Fruit fly (Drosophila melanogaster) whole organism, pupa: ENCODE results near the gene CG7872.

ENCODE experiments used
- CG10348 ChIP-seq: fragments of 200-800 bp; sonication (Bioruptor generic); IDR thresholded peaks from 2 replicates; pipeline ENCODE4 v1.3.6; 2022; ENCODE audit warnings: missing biosample characterization, missing genetic modification characterization
- CG13204 ChIP-seq: fragments of 200-800 bp; sonication (Bioruptor generic); optimal IDR thresholded peaks from 2 replicates; lab custom pipeline; 2018; ENCODE audit warnings: missing biosample characterization, mild to moderate bottlenecking, missing genetic modification characterization, moderate library complexity
- CG14655 ChIP-seq: fragments of 200-800 bp; sonication (Bioruptor generic); optimal IDR thresholded peaks from 3 replicates; lab custom pipeline; 2017; ENCODE audit warnings: mild to moderate bottlenecking, missing biosample characterization, missing genetic modification reagents, missing genetic modification characterization
- CG15710 ChIP-seq: fragments of 200-800 bp; sonication (Bioruptor generic); optimal IDR thresholded peaks from 2 replicates; lab custom pipeline; 2018; ENCODE audit warnings: missing biosample characterization, mild to moderate bottlenecking, missing genetic modification characterization, moderate library complexity
- CG17806 ChIP-seq: fragments of 200-800 bp; sonication (Bioruptor generic); optimal IDR thresholded peaks from 2 replicates; lab custom pipeline; 2018; ENCODE audit warnings: missing biosample characterization, mild to moderate bottlenecking, missing genetic modification characterization, moderate library complexity
- CG32121 ChIP-seq: fragments of 200-800 bp; sonication (Bioruptor generic); IDR thresholded peaks from 2 replicates; pipeline ENCODE4 v1.3.6; 2022; ENCODE audit warnings: missing biosample characterization, missing genetic modification characterization
- CG34367 ChIP-seq: fragments of 200-800 bp; sonication (Bioruptor generic); optimal IDR thresholded peaks from 2 replicates; lab custom pipeline; 2018; ENCODE audit warnings: missing biosample characterization, mild to moderate bottlenecking, missing genetic modification characterization
- CG4496 ChIP-seq: fragments of 200-800 bp; sonication (Bioruptor generic); IDR thresholded peaks from 3 replicates; pipeline ENCODE4 v1.3.6; 2022; ENCODE audit warnings: missing biosample characterization, missing genetic modification characterization
- CG8159 ChIP-seq: fragments of 200-800 bp; sonication (Bioruptor generic); optimal IDR thresholded peaks from 3 replicates; lab custom pipeline; 2018; ENCODE audit warnings: missing biosample characterization, mild to moderate bottlenecking, missing genetic modification characterization, moderate library complexity
- CG8301 ChIP-seq: fragments of 200-800 bp; sonication (Bioruptor generic); optimal IDR thresholded peaks from 2 replicates; lab custom pipeline; 2018; ENCODE audit warnings: missing biosample characterization, mild to moderate bottlenecking, missing genetic modification characterization
- CG9948 ChIP-seq: fragments of 200-800 bp; sonication (Bioruptor generic); optimal IDR thresholded peaks from 2 replicates; lab custom pipeline; 2018; ENCODE audit warnings: missing biosample characterization, mild to moderate bottlenecking, missing genetic modification characterization, moderate library complexity
- D1 ChIP-seq: fragments of 200-800 bp; sonication (Bioruptor generic); optimal IDR thresholded peaks from 2 replicates; lab custom pipeline; 2018; ENCODE audit warnings: missing biosample characterization, mild to moderate bottlenecking, missing genetic modification characterization, moderate library complexity
- EcR ChIP-seq: fragments of 200-800 bp; sonication (Bioruptor generic); optimal IDR thresholded peaks from 3 replicates; lab custom pipeline; 2019; ENCODE audit warnings: missing biosample characterization, missing genetic modification characterization, mild to moderate bottlenecking, moderate library complexity, missing genetic modification reagents
- Ets98B ChIP-seq: fragments of 200-800 bp; sonication (Bioruptor generic); IDR thresholded peaks from 2 replicates; pipeline ENCODE4 v1.3.6; 2022; ENCODE audit warnings: missing biosample characterization, missing genetic modification characterization
- Pif1A ChIP-seq: fragments of 200-800 bp; sonication (Bioruptor generic); optimal IDR thresholded peaks from 3 replicates; lab custom pipeline; 2016; ENCODE audit warnings: missing biosample characterization, missing genetic modification characterization
- Pif1B ChIP-seq: fragments of 200-800 bp; sonication (Bioruptor generic); optimal IDR thresholded peaks from 3 replicates; lab custom pipeline; 2016; ENCODE audit warnings: missing biosample characterization, missing genetic modification characterization
- Snoo ChIP-seq: fragments of 200-800 bp; sonication (Bioruptor generic); optimal IDR thresholded peaks from 3 replicates; lab custom pipeline; 2017; ENCODE audit warnings: missing biosample characterization, mild to moderate bottlenecking, missing genetic modification characterization, inconsistent platforms
- fd96Ca ChIP-seq: fragments of 200-800 bp; sonication (Bioruptor generic); IDR thresholded peaks from 3 replicates; pipeline ENCODE4 v1.3.6; 2022; ENCODE audit warnings: missing biosample characterization, missing genetic modification characterization
- gl ChIP-seq: fragments of 200-800 bp; sonication (Bioruptor generic); optimal IDR thresholded peaks from 2 replicates; lab custom pipeline; 2018; ENCODE audit warnings: missing biosample characterization, mild to moderate bottlenecking, missing genetic modification characterization
- rn ChIP-seq: fragments of 200-800 bp; sonication (Bioruptor generic); IDR thresholded peaks from 2 replicates; pipeline ENCODE4 v1.3.6; 2022; ENCODE audit warnings: missing biosample characterization, missing genetic modification characterization

Gene CG7872

dm6 chrX:15601285-15601684 lies 23.3 kb downstream of the CG7872 start:
- TF ChIP-seq CG13204 (GFP tag; lab: Kevin White, UChicago) (no peak), CG34367 (tag; lab: Kevin White, UChicago) (no peak), Ets98B (GFP tag; lab: Robert Waterston, UW) (0 out of 2 replicates have a peak, but pooled peaks have one; percentile 14), CG17806 (tag; lab: Kevin White, UChicago) (peak; percentile 24), CG9948 (tag; lab: Kevin White, UChicago) (peak; percentile 1), CG8301 (tag; lab: Kevin White, UChicago) (peak; percentile 22), Snoo (tag; lab: Kevin White, UChicago) (no peak), CG4496 (GFP tag; lab: Robert Waterston, UW) (peak; percentile 54; the same call in 1 of the 3 replicates), CG32121 (peak; percentile 48; the same call in 1 of the 2 replicates), CG14655 (peak; percentile 32), Pif1A (GFP tag; lab: Kevin White, UChicago) (no peak), fd96Ca (GFP tag; lab: Robert Waterston, UW) (0 out of 3 replicates have a peak, but pooled peaks have one; percentile 20), CG8159 (no peak)

dm6 chrX:15602438-15602837 lies 24.4 kb downstream of the CG7872 start:
- no peak for TF ChIP-seq CG15710 (tag; lab: Kevin White, UChicago)
- no peak for TF ChIP-seq Pif1B (GFP tag; lab: Kevin White, UChicago)
- TF ChIP-seq Snoo (tag; lab: Kevin White, UChicago) = no peak
- no peak for TF ChIP-seq gl (tag; lab: Kevin White, UChicago)
- TF ChIP-seq Ets98B (GFP tag; lab: Robert Waterston, UW) = no peak
- no peak for TF ChIP-seq EcR (GFP tag; lab: Kevin White, UChicago)
- TF ChIP-seq CG10348 (GFP tag; lab: Robert Waterston, UW) = no peak
- TF ChIP-seq CG14655 = no peak
- no peak for TF ChIP-seq Pif1A (GFP tag; lab: Kevin White, UChicago)
- no peak for TF ChIP-seq CG32121
- no peak for TF ChIP-seq CG34367 (tag; lab: Kevin White, UChicago)
- TF ChIP-seq, all 21 proteins: peak for 0

- TF ChIP-seq EcR (GFP tag; lab: Kevin White, UChicago) (peak; percentile 77), CG15710 (tag; lab: Kevin White, UChicago) (peak; percentile 17), CG9948 (tag; lab: Kevin White, UChicago) (no peak), CG34367 (tag; lab: Kevin White, UChicago) (no peak), fd96Ca (GFP tag; lab: Robert Waterston, UW) (no peak), Snoo (tag; lab: Kevin White, UChicago) (peak; percentile 4), gl (tag; lab: Kevin White, UChicago) (no peak), CG13204 (GFP tag; lab: Kevin White, UChicago) (peak; percentile 70)
- TF ChIP-seq, all 21 proteins: peak for 4
Observed at dm6 chrX:15608751-15609345, 30.8 kb downstream of the CG7872 start.

- TF ChIP-seq rn (GFP tag; lab: Robert Waterston, UW) = no peak
- no peak for TF ChIP-seq CG8301 (tag; lab: Kevin White, UChicago)
- no peak for TF ChIP-seq fd96Ca (GFP tag; lab: Robert Waterston, UW)
- no peak for TF ChIP-seq EcR (GFP tag; lab: Kevin White, UChicago)
- TF ChIP-seq Pif1B (GFP tag; lab: Kevin White, UChicago) = no peak
- TF ChIP-seq Pif1A (GFP tag; lab: Kevin White, UChicago) = no peak
- TF ChIP-seq CG10348 (GFP tag; lab: Robert Waterston, UW) = no peak
- no peak for TF ChIP-seq CG17806 (tag; lab: Kevin White, UChicago)
- no peak for TF ChIP-seq CG4496 (GFP tag; lab: Robert Waterston, UW)
- no peak for TF ChIP-seq CG34367 (tag; lab: Kevin White, UChicago)
- TF ChIP-seq, all 21 proteins: peak for 0
Observed at dm6 chrX:15609351-15609750, 31.3 kb downstream of the CG7872 start.

- TF ChIP-seq Snoo (tag; lab: Kevin White, UChicago) (no peak), D1 (tag; lab: Kevin White, UChicago) (no peak), Pif1B (GFP tag; lab: Kevin White, UChicago) (no peak), CG4496 (GFP tag; lab: Robert Waterston, UW) (no peak), Ets98B (GFP tag; lab: Robert Waterston, UW) (no peak), EcR (GFP tag; lab: Kevin White, UChicago) (no peak), CG17806 (tag; lab: Kevin White, UChicago) (no peak), fd96Ca (GFP tag; lab: Robert Waterston, UW) (no peak), rn (GFP tag; lab: Robert Waterston, UW) (no peak), CG14655 (no peak), CG13204 (GFP tag; lab: Kevin White, UChicago) (no peak), CG9948 (tag; lab: Kevin White, UChicago) (no peak), CG32121 (no peak), CG15710 (tag; lab: Kevin White, UChicago) (no peak), CG10348 (GFP tag; lab: Robert Waterston, UW) (no peak), CG34367 (tag; lab: Kevin White, UChicago) (no peak), gl (tag; lab: Kevin White, UChicago) (no peak), CG8159 (no peak)
Observed at dm6 chrX:15610173-15610572, 32.2 kb downstream of the CG7872 start.

- peak; percentile 35; the same call in 1 of the 3 replicates for TF ChIP-seq CG4496 (GFP tag; lab: Robert Waterston, UW)
- peak; percentile 61 for TF ChIP-seq CG14655
- no peak for TF ChIP-seq CG34367 (tag; lab: Kevin White, UChicago)
- TF ChIP-seq CG9948 (tag; lab: Kevin White, UChicago) = peak; percentile 27
- no peak for TF ChIP-seq Pif1B (GFP tag; lab: Kevin White, UChicago)
- peak; percentile 35 for TF ChIP-seq CG8301 (tag; lab: Kevin White, UChicago)
- peak; percentile 14 for TF ChIP-seq CG8159
- peak; percentile 12 for TF ChIP-seq CG15710 (tag; lab: Kevin White, UChicago)
- TF ChIP-seq CG17806 (tag; lab: Kevin White, UChicago) = peak; percentile 31
- TF ChIP-seq Pif1A (GFP tag; lab: Kevin White, UChicago) = peak; percentile 26
- TF ChIP-seq, all 21 proteins: peak for 8
Observed at dm6 chrX:15610957-15611356, 33.0 kb downstream of the CG7872 start.
